Fruit fly (Drosophila melanogaster): ENCODE results near the gene CG18814.

CG18814 gene

DNA sequence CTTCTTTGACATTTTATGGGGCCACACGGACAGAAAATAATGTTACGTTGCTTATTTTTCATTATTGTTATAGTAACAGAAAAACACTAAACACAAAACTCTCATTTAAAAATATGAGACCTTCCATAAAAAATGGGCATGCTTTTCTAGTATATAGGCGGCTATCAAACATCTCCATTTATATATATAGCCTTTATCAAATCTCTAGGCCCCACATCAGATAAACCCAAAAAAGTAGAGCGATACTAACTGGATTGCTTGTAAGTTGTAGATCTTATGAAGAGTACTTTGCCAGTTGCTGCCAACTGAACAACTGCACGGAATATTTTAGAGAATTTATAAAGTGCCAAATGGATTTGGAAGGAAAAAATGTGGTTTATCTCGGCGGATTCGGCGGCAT lies at the start of gene CG18814:
TSS of gene CG18814 (plus strand) at position 301 of the 400 bp plus-strand sequence.
- no peak for TF ChIP-seq noc (tag; optimal IDR thresholded peaks at IDR 0.05)

DNA sequence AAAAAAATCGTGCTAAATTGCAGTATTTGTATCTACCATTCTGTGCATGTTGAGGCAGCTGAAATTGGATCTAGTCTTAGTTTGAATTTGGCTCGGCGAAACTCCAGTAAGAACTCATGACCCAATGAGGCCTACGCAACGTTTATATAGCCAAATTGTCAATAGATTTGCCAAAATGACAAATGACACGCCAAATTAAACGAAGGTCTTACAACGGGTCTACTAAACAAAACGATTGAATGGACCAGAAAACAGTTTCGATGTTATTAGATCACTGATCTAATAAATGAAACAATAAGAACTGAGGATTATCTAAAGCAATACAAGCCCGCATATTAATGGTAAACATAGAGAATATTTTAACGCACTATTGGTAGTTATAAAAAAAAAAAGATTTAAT lies 48.5 kb upstream of the CG18814 start, which contains the start of gene CG42718:
TSS of gene CG42718 (minus strand) at position 101 of the 400 bp plus-strand sequence.
- no peak for TF ChIP-seq noc (tag; optimal IDR thresholded peaks at IDR 0.05)

DNA sequence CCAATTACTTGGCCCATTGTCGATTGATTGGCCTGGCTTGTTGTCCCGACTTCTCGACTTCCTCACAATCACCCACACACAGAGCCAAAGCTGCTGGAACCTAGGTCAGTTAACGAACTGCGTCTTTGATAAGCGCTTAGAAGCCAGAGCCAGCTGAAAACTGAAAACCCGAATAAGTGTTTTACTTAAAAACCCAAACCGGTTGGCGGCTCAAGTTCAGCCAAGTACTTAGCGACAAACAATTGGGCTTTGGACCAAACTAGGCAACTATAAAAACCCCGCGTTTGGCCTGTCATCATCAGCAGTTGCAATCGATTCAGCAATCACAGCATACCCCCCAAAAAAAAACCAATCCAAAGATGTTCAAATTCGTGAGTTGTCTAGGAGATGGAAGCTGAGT lies 46.3 kb upstream of the CG18814 start, which contains the start of gene CG13059:
TSS of gene CG13059 (plus strand) at position 301 of the 400 bp plus-strand sequence.
- no peak for TF ChIP-seq noc (tag; optimal IDR thresholded peaks at IDR 0.05)

DNA sequence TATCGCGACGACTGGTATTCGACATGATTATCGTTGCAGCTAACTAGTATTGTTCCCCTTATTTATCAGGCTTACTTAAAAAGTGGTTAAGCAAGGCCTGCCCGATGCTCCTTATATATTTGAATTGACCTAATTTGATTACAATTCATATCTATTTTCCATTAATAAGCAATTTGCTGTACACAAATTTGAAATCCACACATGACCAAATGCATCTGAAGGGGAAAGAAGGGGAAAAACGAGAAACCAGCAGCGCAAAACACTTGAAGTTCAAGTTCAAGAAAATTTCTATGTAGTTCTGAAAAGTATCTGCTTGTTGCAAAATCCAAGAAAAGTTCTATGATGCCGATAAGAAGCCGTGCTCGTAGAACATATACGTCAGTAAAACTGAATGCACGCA lies 43.0 kb upstream of the CG18814 start, which contains the start of the genes CG13040 and CG13039:
TSS of gene CG13040 (minus strand) at position 101 of the 400 bp plus-strand sequence.
TSS of gene CG13039 (minus strand) at position 106 of the 400 bp plus-strand sequence.
- no peak for TF ChIP-seq noc (tag; optimal IDR thresholded peaks at IDR 0.05)

DNA sequence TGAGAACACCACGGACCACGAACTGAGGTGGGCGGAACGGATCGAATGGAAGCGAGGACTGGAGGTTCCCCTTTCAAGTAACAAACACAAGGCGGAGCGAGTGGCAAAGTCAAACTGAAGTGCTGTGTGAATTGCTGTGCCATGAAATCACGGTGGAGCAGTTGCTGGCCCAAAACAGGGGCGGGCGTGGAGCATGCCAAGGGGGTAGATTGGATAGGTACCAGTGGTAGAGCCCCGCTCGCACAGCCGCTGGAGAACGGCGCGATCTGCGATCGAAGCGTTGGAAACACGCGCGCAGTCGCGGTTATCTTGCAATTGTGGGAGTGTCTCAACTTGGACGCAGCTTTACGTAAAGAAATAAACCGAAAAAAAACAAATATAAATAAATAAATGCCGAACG lies 41.9 kb upstream of the CG18814 start, which contains the start of gene CG13038:
TSS of gene CG13038 (minus strand) at position 118 of the 400 bp plus-strand sequence.
- TF ChIP-seq noc (tag; optimal IDR thresholded peaks at IDR 0.05) = no peak

DNA sequence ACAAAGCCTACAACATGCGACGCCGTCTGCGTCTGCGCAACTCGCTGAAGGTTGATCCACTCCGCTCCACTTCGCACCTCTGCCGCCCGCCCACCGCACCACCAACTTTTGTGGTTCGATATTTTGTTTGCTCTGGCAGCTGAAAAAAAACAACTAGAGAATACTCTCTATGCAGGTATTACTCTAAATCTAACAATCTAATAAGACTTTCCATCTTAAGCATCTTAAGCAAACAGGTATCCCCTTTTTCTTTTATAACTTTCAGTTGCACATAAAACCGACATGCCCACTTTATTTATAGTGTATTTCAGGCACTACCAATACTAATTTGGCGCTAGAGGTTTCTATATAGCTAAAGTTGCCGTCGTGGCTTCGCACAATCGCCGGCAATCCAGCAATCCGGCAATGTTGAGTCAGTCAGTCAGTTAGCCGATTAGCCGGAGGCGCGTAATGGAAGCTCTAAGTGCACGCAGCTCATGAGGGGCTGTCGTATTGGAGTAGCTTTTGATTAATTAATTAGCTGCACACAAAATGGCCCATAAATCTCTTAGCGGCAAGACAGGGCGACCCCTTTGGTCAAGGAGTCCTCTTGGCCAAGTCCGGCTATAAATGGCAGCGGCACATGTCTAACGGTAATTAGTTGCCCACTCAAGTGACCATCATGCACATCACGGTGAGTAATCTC lies 41.3 kb upstream of the CG18814 start, which contains the start of gene CG13058:
TSS of gene CG13058 (plus strand) at position 635 of the 685 bp plus-strand sequence.
- TF ChIP-seq noc (tag; optimal IDR thresholded peaks at IDR 0.05) = peak; percentile 75

DNA sequence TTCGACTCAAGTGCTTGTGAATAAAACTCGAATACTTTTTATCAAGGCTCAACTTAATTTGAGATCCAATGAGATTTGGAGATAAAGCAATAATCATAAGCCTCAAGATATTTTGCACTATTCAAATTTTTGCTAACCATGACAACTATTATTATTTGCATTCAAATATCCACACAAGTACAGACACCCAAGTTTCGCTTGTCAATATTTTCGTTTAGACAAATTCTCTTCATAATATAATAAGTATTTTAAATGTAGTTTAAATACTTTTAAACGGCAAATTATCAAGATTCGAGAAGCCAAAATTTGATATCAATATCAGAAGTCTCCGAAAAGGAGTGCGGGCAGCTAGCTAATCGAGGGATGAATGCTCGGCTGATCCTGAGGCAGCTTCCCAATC lies 40.1 kb upstream of the CG18814 start, which contains the start of gene CG33061:
TSS of gene CG33061 (plus strand) at position 301 of the 400 bp plus-strand sequence.
- no peak for TF ChIP-seq noc (tag; optimal IDR thresholded peaks at IDR 0.05)

DNA sequence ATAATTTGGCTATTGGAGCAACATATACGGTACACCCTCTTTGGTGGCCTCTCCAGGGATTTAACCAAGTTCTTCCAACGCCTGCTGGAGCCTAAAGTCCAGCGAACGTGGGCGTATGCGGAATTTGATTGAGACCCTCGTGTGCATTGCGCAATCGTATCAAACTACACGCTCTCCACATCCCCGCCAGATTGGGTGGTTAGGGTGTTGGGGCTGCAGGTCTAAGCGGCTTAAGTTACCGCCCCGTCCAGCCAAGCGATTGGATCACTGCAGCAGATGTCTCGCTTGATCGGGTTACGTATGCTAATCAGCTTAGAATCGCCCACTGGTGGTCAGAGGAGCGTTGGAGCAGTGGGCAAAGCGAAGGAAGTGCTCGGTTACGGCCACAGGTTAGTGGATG lies 38.9 kb upstream of the CG18814 start, which contains the start of gene CG33060:
TSS of gene CG33060 (plus strand) at position 301 of the 400 bp plus-strand sequence.
- no peak for TF ChIP-seq noc (tag; optimal IDR thresholded peaks at IDR 0.05)

DNA sequence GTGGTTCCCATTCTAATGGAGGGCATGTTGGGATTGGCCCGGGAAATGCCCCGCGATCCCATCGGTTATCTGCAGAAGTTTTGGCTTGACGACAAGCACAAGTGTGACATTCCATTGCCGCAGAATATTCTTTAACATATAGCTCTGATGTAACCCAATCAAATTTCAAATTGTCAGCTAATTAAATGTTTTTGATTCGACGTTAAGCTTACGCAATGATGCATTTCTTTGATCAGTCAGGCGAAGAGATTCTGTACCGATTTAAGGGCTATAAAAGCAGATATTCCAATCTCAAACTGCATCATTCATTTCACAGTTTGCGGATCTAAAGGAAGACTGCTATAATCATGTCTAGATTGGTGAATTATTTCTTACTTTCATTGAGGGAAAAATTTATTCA lies 38.0 kb upstream of the CG18814 start, which contains the start of gene retinin:
TSS of gene retinin (plus strand) at position 301 of the 400 bp plus-strand sequence.
- no peak for TF ChIP-seq noc (tag; optimal IDR thresholded peaks at IDR 0.05)

DNA sequence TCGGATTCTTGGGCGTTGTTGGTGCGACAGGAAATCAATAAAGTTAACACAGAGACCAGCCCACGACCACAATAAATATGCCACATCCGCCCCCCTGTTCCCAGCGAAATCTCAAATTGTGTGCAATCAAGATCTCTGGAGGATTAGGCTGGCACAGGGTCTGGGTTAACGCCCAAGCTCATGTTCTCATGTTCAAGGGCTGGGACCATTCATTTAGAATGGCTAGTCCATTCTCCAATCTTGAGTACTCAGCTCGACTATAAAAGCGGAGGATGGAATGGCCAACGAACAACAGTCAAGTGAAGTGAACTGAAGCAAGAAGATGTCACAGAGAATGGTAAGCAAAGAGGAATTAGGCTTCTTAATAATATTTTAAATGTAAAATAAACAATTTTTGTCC lies 36.6 kb upstream of the CG18814 start, which contains the start of gene CG13056:
TSS of gene CG13056 (plus strand) at position 301 of the 400 bp plus-strand sequence.
- no peak for TF ChIP-seq noc (tag; optimal IDR thresholded peaks at IDR 0.05)

DNA sequence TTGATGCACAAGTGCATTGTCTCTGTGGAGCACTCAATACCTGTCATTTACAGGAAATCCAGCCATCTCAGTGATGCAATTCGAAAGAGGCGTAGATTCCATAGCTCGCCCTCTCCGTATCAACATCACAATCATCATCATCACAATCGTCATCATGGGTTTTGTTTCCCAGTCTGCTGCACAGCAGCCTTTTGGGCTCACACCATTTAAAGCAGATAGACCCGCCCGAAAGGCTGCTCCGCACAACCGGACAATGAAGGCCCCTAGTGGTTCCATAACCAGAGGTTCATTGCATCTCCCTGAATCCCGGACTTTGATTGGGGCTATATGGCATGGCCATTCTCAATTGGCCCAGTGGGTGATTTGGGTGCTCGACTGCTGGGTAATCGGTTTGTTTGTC lies 34.8 kb upstream of the CG18814 start:
- TF ChIP-seq noc (tag; optimal IDR thresholded peaks at IDR 0.05) = no peak

DNA sequence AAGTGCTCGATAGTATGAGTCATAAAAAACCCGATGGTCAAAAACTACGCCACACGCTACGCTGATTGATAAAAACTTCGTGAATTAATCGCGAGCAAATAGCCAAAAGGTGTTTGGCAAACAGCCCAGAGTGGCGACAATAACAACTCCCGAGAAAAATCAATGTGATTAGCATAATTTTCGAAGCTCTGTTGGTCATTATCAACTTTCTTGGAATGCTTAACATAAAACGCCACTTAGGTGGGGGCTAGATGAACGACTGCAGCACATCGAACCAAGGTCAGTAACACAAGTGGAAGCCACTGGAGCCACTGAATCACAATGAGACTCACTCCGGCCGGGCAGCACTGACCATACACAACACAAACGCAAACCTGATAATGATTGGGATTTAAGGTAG lies 31.9 kb upstream of the CG18814 start:
- TF ChIP-seq noc (tag; optimal IDR thresholded peaks at IDR 0.05) = no peak

DNA sequence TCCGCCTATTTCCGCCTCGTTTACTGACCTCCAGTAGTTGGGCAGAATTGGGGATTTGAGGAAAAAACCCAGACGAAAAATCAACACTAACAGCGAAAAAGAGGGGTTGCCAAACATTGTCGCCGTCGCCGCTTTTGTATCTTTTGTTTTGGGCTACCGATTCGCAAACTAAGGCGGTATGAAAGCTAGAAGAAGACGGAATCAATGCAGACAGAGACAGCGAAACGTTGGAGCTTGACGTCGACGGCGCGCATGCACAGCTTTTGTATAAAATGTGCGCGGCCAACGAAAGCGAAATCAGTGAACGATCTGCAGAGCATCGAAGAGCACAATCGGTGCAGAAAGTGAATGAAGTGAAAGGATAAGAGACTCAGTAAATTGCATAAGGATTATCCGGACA lies 30.9 kb upstream of the CG18814 start, which contains the start of gene CG4998:
TSS of gene CG4998 (plus strand) at position 301 of the 400 bp plus-strand sequence.
- TF ChIP-seq noc (tag; optimal IDR thresholded peaks at IDR 0.05) = no peak

DNA sequence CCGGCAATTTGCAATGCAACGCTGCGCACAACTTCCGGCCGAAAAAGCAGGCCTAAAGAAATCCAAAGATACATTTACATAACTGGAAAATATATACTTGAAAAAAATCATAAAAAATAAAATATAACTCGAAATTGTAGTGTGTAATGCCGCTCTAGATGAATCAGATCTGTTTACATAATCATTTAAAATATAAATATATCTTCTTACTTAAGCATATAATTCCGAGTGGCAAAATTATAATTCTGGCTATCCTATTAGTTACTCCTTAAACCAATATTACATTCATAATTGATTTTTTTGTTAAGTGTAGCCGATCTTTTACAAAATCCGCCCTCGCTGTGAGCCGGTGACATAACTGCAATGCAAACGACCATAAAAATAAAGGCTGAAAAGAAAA lies 30.2 kb upstream of the CG18814 start:
- no peak for TF ChIP-seq noc (tag; optimal IDR thresholded peaks at IDR 0.05)

DNA sequence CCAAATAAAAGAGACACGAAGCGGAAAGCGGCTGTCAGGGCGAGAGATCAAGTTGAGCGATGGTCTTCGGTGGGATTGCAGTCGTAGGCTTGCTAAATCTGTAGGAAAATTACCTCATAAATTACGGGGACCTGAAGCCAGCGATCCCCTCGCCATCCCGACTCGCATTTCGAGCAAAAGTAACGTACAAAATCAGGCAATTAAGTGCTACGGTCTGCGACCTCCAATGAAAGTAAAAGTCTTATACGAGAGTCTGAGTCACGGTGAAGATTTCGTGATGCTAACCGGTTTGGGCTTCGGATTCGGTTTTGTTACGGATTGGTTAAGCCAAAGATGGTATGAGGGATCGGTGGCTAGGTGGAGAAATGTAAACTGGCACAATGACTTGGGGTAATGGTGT lies 29.8 kb upstream of the CG18814 start:
- TF ChIP-seq noc (tag; optimal IDR thresholded peaks at IDR 0.05) = no peak

DNA sequence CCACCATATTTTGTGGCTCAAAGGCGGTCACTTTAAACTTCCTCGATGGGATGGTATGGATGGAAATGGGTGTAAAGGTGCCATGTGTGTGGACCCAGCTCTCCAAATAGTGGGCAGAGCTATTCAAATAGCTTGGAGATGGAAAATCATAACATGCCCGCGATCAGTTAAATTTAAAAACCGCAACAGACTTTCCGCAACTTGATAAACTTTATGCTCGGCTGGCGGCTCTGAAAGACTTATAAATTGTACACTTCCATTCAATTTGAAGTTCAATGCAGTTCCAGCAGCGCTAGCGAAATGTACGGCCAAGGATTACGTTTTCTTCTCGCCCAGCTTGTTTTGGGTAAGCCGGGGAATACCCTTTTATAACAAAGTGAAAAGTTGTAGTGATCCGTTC lies 23.6 kb upstream of the CG18814 start, which contains the start of gene CG33257:
TSS of gene CG33257 (plus strand) at position 301 of the 400 bp plus-strand sequence.
- TF ChIP-seq noc (tag; optimal IDR thresholded peaks at IDR 0.05) = no peak

DNA sequence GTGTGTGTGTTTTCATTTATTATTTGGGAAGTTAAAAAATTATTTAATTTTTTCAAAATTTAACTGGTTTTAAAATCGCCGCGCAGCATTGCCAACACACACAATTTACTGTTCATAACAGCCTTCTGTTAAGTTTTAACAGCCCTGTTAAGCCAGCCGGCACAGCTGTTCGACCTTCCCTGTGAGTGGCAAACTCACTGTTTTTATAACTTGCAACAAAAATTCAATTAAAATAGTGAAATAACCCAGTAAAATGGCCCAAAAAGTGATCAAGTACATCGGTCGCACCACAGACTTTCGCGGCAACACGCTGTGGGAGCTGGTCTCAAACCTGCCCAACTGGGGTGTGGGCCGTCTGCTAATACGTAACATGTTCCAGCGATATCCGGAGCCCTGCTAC lies 21.7 kb upstream of the CG18814 start, which contains the start of gene mRpS34:
TSS of gene mRpS34 (plus strand) at position 161 of the 400 bp plus-strand sequence.
- TF ChIP-seq noc (tag; optimal IDR thresholded peaks at IDR 0.05) = no peak
